Worm (Caenorhabditis elegans): ENCODE data around the gene nspd-2.

DNA sequence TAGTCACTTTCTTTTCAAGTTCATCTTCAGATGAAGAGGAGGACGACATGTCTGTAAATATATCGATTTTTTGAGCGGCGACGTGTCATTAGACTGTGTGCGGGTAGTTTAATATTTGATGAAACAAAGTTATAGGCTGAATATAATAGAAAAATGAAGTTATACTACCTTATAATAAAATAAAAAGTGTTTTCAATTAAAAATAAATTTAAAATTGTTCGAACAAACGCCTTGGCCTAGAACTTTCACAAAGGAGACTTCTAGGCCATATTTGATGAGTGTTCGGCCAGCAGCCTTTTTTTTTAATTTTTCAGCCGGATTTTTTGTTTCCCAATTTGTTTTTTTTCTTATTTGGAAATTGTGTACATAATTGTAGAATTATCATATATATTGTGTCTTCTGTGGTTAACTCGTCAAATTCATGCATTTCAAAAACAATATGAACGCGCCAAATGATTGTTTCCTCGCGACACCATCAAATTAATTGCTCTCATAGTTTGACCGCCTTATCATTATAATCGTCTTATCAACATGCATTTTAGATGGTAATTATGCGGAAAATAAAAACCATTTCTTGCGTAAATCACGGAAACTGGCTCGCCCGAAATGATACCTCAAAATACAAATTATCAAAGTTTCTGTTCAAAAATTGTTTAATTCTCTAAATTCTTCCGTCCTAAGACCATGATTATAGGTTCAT is 46.4 kb upstream of the nspd-2 start, which contains the start of gene T13F2.2:
- TF ChIP-seq ama-1 (optimal IDR thresholded peaks at IDR 0.05) = no peak
- no peak for TF ChIP-seq ets-7 (tag; optimal IDR thresholded peaks at IDR 0.05)
- TF ChIP-seq sea-1 (GFP tag; conservative IDR thresholded peaks at IDR 0.05) = no peak
- TF ChIP-seq scrt-1 (GFP tag; IDR thresholded peaks at IDR 0.05) = no peak
- no peak for TF ChIP-seq aly-1 (tag; optimal IDR thresholded peaks at IDR 0.05)
- TF ChIP-seq hmbx-1 (tag; optimal IDR thresholded peaks at IDR 0.05) = no peak
- no peak for TF ChIP-seq flt-1 (GFP tag; IDR thresholded peaks at IDR 0.05)
- TF ChIP-seq F13C5.2 (tag; optimal IDR thresholded peaks at IDR 0.05) = no peak
- TF ChIP-seq hnd-1 (tag; optimal IDR thresholded peaks at IDR 0.05) = no peak
- TF ChIP-seq ceh-36 (tag; optimal IDR thresholded peaks at IDR 0.05) = no peak
- TF ChIP-seq tbx-37 (GFP tag; conservative IDR thresholded peaks at IDR 0.05) = no peak
- no peak for TF ChIP-seq B0310.2 (tag; optimal IDR thresholded peaks at IDR 0.05)
- no peak for TF ChIP-seq pes-1 (GFP tag; IDR thresholded peaks at IDR 0.05)
- no peak for TF ChIP-seq hmg-4 (GFP tag; optimal IDR thresholded peaks at IDR 0.05)
